Fruit fly (Drosophila melanogaster) whole organism, adult: ENCODE data around the gene CG7966.

Experiments
- CG11617 ChIP-seq: fragments of 200-800 bp; sonication (Bioruptor generic); optimal IDR thresholded peaks from 2 replicates; lab custom pipeline; 2017; ENCODE audit warnings: mild to moderate bottlenecking, missing biosample characterization, missing genetic modification reagents, missing genetic modification characterization
- CG12768 ChIP-seq: fragments of 200-800 bp; sonication (Bioruptor generic); optimal IDR thresholded peaks from 2 replicates; lab custom pipeline; 2017; ENCODE audit warnings: missing biosample characterization, missing genetic modification characterization, mild to moderate bottlenecking, moderate library complexity, missing genetic modification reagents
- CG14711 ChIP-seq: fragments of 200-800 bp; sonication (Bioruptor generic); optimal IDR thresholded peaks from 2 replicates; lab custom pipeline; 2018; ENCODE audit warnings: missing biosample characterization, mild to moderate bottlenecking, missing genetic modification characterization, moderate library complexity
- CG1620 ChIP-seq: fragments of 200-800 bp; sonication (Bioruptor generic); optimal IDR thresholded peaks from 2 replicates; lab custom pipeline; 2016; ENCODE audit warnings: missing biosample characterization, missing genetic modification characterization
- CG33017 ChIP-seq: fragments of 200-800 bp; sonication (Bioruptor generic); optimal IDR thresholded peaks from 2 replicates; lab custom pipeline; 2018; ENCODE audit warnings: missing biosample characterization, mild to moderate bottlenecking, missing genetic modification characterization, moderate library complexity
- CG5204 ChIP-seq: fragments of 200-800 bp; sonication (Bioruptor generic); optimal IDR thresholded peaks from 2 replicates; lab custom pipeline; 2016; ENCODE audit warnings: missing biosample characterization, missing genetic modification characterization
- CG7045 ChIP-seq: fragments of 200-800 bp; sonication (Bioruptor generic); optimal IDR thresholded peaks from 2 replicates; lab custom pipeline; 2017; ENCODE audit warnings: missing biosample characterization, mild to moderate bottlenecking, missing genetic modification characterization
- CG7101 ChIP-seq: fragments of 200-800 bp; sonication (Bioruptor generic); optimal IDR thresholded peaks from 2 replicates; lab custom pipeline; 2018; ENCODE audit warnings: missing biosample characterization, mild to moderate bottlenecking, missing genetic modification characterization, moderate library complexity
- Clk ChIP-seq: fragments of 200-800 bp; sonication (Bioruptor generic); optimal IDR thresholded peaks from 2 replicates; lab custom pipeline; 2017; ENCODE audit warnings: missing biosample characterization, missing genetic modification characterization
- Crg-1 ChIP-seq: fragments of 200-800 bp; sonication (Bioruptor generic); optimal IDR thresholded peaks from 2 replicates; lab custom pipeline; 2016; ENCODE audit warnings: missing biosample characterization, missing genetic modification characterization
- Hr96 ChIP-seq: fragments of 200-800 bp; sonication (Bioruptor generic); optimal IDR thresholded peaks from 2 replicates; lab custom pipeline; 2016; ENCODE audit warnings: missing biosample characterization, missing genetic modification characterization
- Mnt ChIP-seq: fragments of 200-800 bp; sonication (Bioruptor generic); optimal IDR thresholded peaks from 2 replicates; lab custom pipeline; 2016; ENCODE audit warnings: missing biosample characterization, mild to moderate bottlenecking, missing genetic modification characterization
- bab1 ChIP-seq: fragments of 200-800 bp; sonication (Bioruptor generic); optimal IDR thresholded peaks from 3 replicates; lab custom pipeline; 2019; ENCODE audit warnings: missing biosample characterization, mild to moderate bottlenecking, missing genetic modification characterization, moderate library complexity
- cic ChIP-seq: fragments of 200-800 bp; sonication (Bioruptor generic); optimal IDR thresholded peaks from 2 replicates; lab custom pipeline; 2017; ENCODE audit warnings: missing biosample characterization, mild to moderate bottlenecking, missing genetic modification characterization, moderate library complexity
- cnc ChIP-seq, 2 experiments: fragments of >200 bp; optimal IDR thresholded peaks; 2 replicates each; lab custom pipeline; 2017
- kay ChIP-seq: fragments of 200-800 bp; sonication (Bioruptor generic); peaks from one replicate; lab custom pipeline; 2016; ENCODE audit warnings: missing biosample characterization, missing genetic modification characterization, borderline replicate concordance
- ovo ChIP-seq: fragments of 200-800 bp; sonication (Bioruptor generic); optimal IDR thresholded peaks from 2 replicates; lab custom pipeline; 2016; ENCODE audit warnings: missing biosample characterization, missing genetic modification characterization
- pad ChIP-seq: fragments of 200-800 bp; sonication (Bioruptor generic); optimal IDR thresholded peaks from 3 replicates; lab custom pipeline; 2017; ENCODE audit warnings: missing biosample characterization, missing genetic modification characterization, mild to moderate bottlenecking, moderate library complexity, missing genetic modification reagents
- tj ChIP-seq: fragments of 200-800 bp; sonication (Bioruptor generic); optimal IDR thresholded peaks from 3 replicates; lab custom pipeline; 2017; ENCODE audit warnings: missing biosample characterization, mild to moderate bottlenecking, missing genetic modification characterization, moderate library complexity
- toe ChIP-seq: fragments of 200-800 bp; sonication (Bioruptor generic); optimal IDR thresholded peaks from 2 replicates; lab custom pipeline; 2016; ENCODE audit warnings: missing biosample characterization, missing genetic modification characterization

Gene CG7966

dm6 chr3R:13072052-13072451 is 20.8 kb upstream of the CG7966 start:
- TF ChIP-seq toe, result no peak
- no peak for TF ChIP-seq cic (GFP tag; lab: Kevin White, UChicago)
- TF ChIP-seq CG33017 (tag; lab: Kevin White, UChicago), result no peak
- no peak for TF ChIP-seq CG12768 (GFP tag; lab: Kevin White, UChicago)
- no peak for TF ChIP-seq Crg-1
- TF ChIP-seq Mnt (GFP tag; lab: Kevin White, UChicago), result no peak
- TF ChIP-seq bab1 (GFP tag; lab: Kevin White, UChicago), result no peak
- no peak for TF ChIP-seq ovo
- TF ChIP-seq CG7101 (tag; lab: Kevin White, UChicago), result no peak
- TF ChIP-seq Hr96 (GFP tag; lab: Kevin White, UChicago), result no peak
- TF ChIP-seq CG7045 (GFP tag; lab: Kevin White, UChicago), result no peak
- no peak for TF ChIP-seq kay (GFP tag; lab: Kevin White, UChicago)
- TF ChIP-seq CG1620 (GFP tag; lab: Kevin White, UChicago), result no peak

- TF ChIP-seq pad (GFP tag; lab: Kevin White, UChicago) (no peak), CG7045 (GFP tag; lab: Kevin White, UChicago) (no peak), tj (GFP tag; lab: Kevin White, UChicago) (no peak), Hr96 (GFP tag; lab: Kevin White, UChicago) (no peak), CG11617 (GFP tag; lab: Kevin White, UChicago) (no peak), CG33017 (tag; lab: Kevin White, UChicago) (no peak), ovo (no peak), kay (GFP tag; lab: Kevin White, UChicago) (no peak), CG5204 (no peak), CG1620 (GFP tag; lab: Kevin White, UChicago) (no peak), Clk (no peak), CG7101 (tag; lab: Kevin White, UChicago) (no peak), bab1 (GFP tag; lab: Kevin White, UChicago) (no peak), Mnt (GFP tag; lab: Kevin White, UChicago) (no peak)
These were observed 18.9 kb upstream of the CG7966 start for dm6 chr3R:13070011-13070619.

- TF ChIP-seq kay (GFP tag; lab: Kevin White, UChicago) (peak; percentile 74), CG12768 (GFP tag; lab: Kevin White, UChicago) (no peak), pad (GFP tag; lab: Kevin White, UChicago) (peak; percentile 6), CG14711 (peak; percentile 40), CG7101 (tag; lab: Kevin White, UChicago) (peak; percentile 62), cnc (optimal IDR thresholded peaks at IDR 0.05; lab: Kevin White, UChicago) (no peak)
These were observed 16.8 kb upstream of the CG7966 start for dm6 chr3R:13068022-13068421.

dm6 chr3R:13065180-13065757 is 14.0 kb upstream of the CG7966 start:
- no peak for TF ChIP-seq bab1 (GFP tag; lab: Kevin White, UChicago)
- TF ChIP-seq cic (GFP tag; lab: Kevin White, UChicago), result no peak
- TF ChIP-seq Mnt (GFP tag; lab: Kevin White, UChicago), result no peak

- no peak for TF ChIP-seq Crg-1
- no peak for TF ChIP-seq cic (GFP tag; lab: Kevin White, UChicago)
- TF ChIP-seq CG1620 (GFP tag; lab: Kevin White, UChicago), result no peak
- no peak for TF ChIP-seq bab1 (GFP tag; lab: Kevin White, UChicago)
- TF ChIP-seq ovo, result no peak
- TF ChIP-seq pad (GFP tag; lab: Kevin White, UChicago), result no peak
- no peak for TF ChIP-seq Clk
- no peak for TF ChIP-seq CG14711
- TF ChIP-seq cnc (optimal IDR thresholded peaks at IDR 0.05; lab: Kevin White, UChicago), result no peak
These were observed 12.7 kb upstream of the CG7966 start for dm6 chr3R:13063746-13064592.

- TF ChIP-seq bab1 (GFP tag; lab: Kevin White, UChicago), result no peak
- no peak for TF ChIP-seq CG5204
These were observed 6.0 kb upstream of the CG7966 start, which contains the start of gene sim for dm6 chr3R:13057121-13057805. TSS of gene sim (plus strand) at chr3R:13057755.
